Fruit fly (Drosophila melanogaster) whole organism, embryonic: ENCODE measurements around the gene Tango5.

Experiments
- Asciz ChIP-seq: fragments of 200-800 bp; sonication (Bioruptor generic); optimal IDR thresholded peaks from 2 replicates; lab custom pipeline; 2017; ENCODE audit warnings: missing biosample characterization, mild to moderate bottlenecking, missing genetic modification characterization, missing genetic modification reagents
- BEAF-32 ChIP-seq: fragments of 200-800 bp; sonication (Bioruptor generic); optimal IDR thresholded peaks from 3 replicates; lab custom pipeline; 2017; ENCODE audit warnings: missing biosample characterization, missing genetic modification characterization, mild to moderate bottlenecking, moderate library complexity, missing genetic modification reagents
- CG11696 ChIP-seq: fragments of 200-800 bp; sonication (Bioruptor generic); IDR thresholded peaks from 2 replicates; pipeline ENCODE4 v1.3.6; 2022; ENCODE audit warnings: missing biosample characterization, missing genetic modification characterization
- CG12071 ChIP-seq: fragments of 200-800 bp; sonication (Bioruptor generic); optimal IDR thresholded peaks from 3 replicates; lab custom pipeline; 2018; ENCODE audit warnings: missing biosample characterization, mild to moderate bottlenecking, missing genetic modification characterization
- CG12155 ChIP-seq: fragments of 200-800 bp; sonication (Bioruptor generic); optimal IDR thresholded peaks from 3 replicates; lab custom pipeline; 2016; ENCODE audit warnings: missing biosample characterization, missing genetic modification characterization
- CG12236 ChIP-seq: fragments of 200-800 bp; sonication (Bioruptor generic); optimal IDR thresholded peaks from 2 replicates; lab custom pipeline; 2016; ENCODE audit warnings: missing biosample characterization, missing genetic modification characterization
- CG14050 ChIP-seq: fragments of 200-800 bp; sonication (Bioruptor generic); IDR thresholded peaks from 3 replicates; pipeline ENCODE4 v1.3.6; 2022; ENCODE audit warnings: missing biosample characterization, missing genetic modification characterization
- CG14441 ChIP-seq: fragments of 200-800 bp; sonication (Bioruptor generic); IDR thresholded peaks from 2 replicates; pipeline ENCODE4 v1.3.6; 2022; ENCODE audit warnings: missing biosample characterization, missing genetic modification characterization
- CG14965 ChIP-seq: fragments of 200-800 bp; sonication (Bioruptor generic); optimal IDR thresholded peaks from 2 replicates; lab custom pipeline; 2016; ENCODE audit warnings: missing biosample characterization, missing genetic modification characterization, borderline replicate concordance
- CG15073 ChIP-seq: fragments of 200-800 bp; sonication (Bioruptor generic); optimal IDR thresholded peaks from 2 replicates; lab custom pipeline; 2016; ENCODE audit warnings: missing biosample characterization, missing genetic modification characterization
- CG15696 ChIP-seq: fragments of 200-800 bp; sonication (Bioruptor generic); optimal IDR thresholded peaks from 2 replicates; lab custom pipeline; 2019; ENCODE audit warnings: missing biosample characterization, mild to moderate bottlenecking, missing genetic modification characterization, moderate library complexity
- CG17359 ChIP-seq: fragments of 200-800 bp; sonication (Bioruptor generic); optimal IDR thresholded peaks from 3 replicates; lab custom pipeline; 2018; ENCODE audit warnings: missing biosample characterization, mild to moderate bottlenecking, missing genetic modification characterization, moderate library complexity
- CG17361 ChIP-seq: fragments of 200-800 bp; sonication (Bioruptor generic); IDR thresholded peaks from 3 replicates; pipeline ENCODE4 v1.3.6; 2022; ENCODE audit warnings: missing biosample characterization, missing genetic modification characterization
- CG17912 ChIP-seq: fragments of 200-800 bp; sonication (Bioruptor generic); optimal IDR thresholded peaks from 2 replicates; lab custom pipeline; 2018; ENCODE audit warnings: missing biosample characterization, mild to moderate bottlenecking, missing genetic modification characterization
- CG18599 ChIP-seq: fragments of 200-800 bp; sonication (Bioruptor generic); optimal IDR thresholded peaks from 3 replicates; lab custom pipeline; 2017; ENCODE audit warnings: missing biosample characterization, missing genetic modification characterization, mild to moderate bottlenecking, moderate library complexity, missing genetic modification reagents
- CG30020 ChIP-seq: fragments of 200-800 bp; optimal IDR thresholded peaks from 2 replicates; lab custom pipeline; 2019; ENCODE audit warnings: missing biosample characterization, mild to moderate bottlenecking, missing genetic modification characterization, moderate library complexity
- CG32772 ChIP-seq: fragments of 200-800 bp; sonication (Bioruptor generic); IDR thresholded peaks from 2 replicates; pipeline ENCODE4 v1.3.6; 2022; ENCODE audit warnings: missing biosample characterization, missing genetic modification characterization
- CG3995 ChIP-seq: fragments of 200-800 bp; sonication (Bioruptor generic); optimal IDR thresholded peaks from 3 replicates; lab custom pipeline; 2016; ENCODE audit warnings: missing biosample characterization, missing genetic modification characterization
- CG4360 ChIP-seq: fragments of 200-800 bp; sonication (Bioruptor generic); IDR thresholded peaks from 2 replicates; pipeline ENCODE4 v1.3.6; 2022; ENCODE audit warnings: missing biosample characterization, missing genetic modification characterization
- CG4617 ChIP-seq: fragments of 200-800 bp; sonication (Bioruptor generic); optimal IDR thresholded peaks from 3 replicates; lab custom pipeline; 2016; ENCODE audit warnings: missing biosample characterization, missing genetic modification characterization, borderline replicate concordance
- CG9437 ChIP-seq: fragments of 200-800 bp; sonication (Bioruptor generic); optimal IDR thresholded peaks from 2 replicates; lab custom pipeline; 2018; ENCODE audit warnings: missing biosample characterization, mild to moderate bottlenecking, missing genetic modification characterization
- CG9817 ChIP-seq: fragments of 200-800 bp; sonication (Bioruptor generic); optimal IDR thresholded peaks from 2 replicates; lab custom pipeline; 2018; ENCODE audit warnings: missing biosample characterization, mild to moderate bottlenecking, missing genetic modification characterization, moderate library complexity
- CG9876 ChIP-seq: fragments of 200-800 bp; sonication (Bioruptor generic); optimal IDR thresholded peaks from 2 replicates; lab custom pipeline; 2016; ENCODE audit warnings: missing biosample characterization, missing genetic modification characterization
- Doc3 ChIP-seq: fragments of 200-800 bp; sonication (Bioruptor generic); IDR thresholded peaks from 3 replicates; pipeline ENCODE4 v1.3.6; 2022; ENCODE audit warnings: missing biosample characterization, missing genetic modification characterization; ENCODE audit not compliant: partially characterized antibody
- Drgx ChIP-seq: fragments of 200-800 bp; sonication (Bioruptor generic); IDR thresholded peaks from 2 replicates; pipeline ENCODE4 v1.3.6; 2022; ENCODE audit warnings: missing biosample characterization, missing genetic modification characterization
- HLHmδ ChIP-seq: fragments of 200-800 bp; sonication (Bioruptor generic); optimal IDR thresholded peaks from 2 replicates; lab custom pipeline; 2018; ENCODE audit warnings: missing biosample characterization, mild to moderate bottlenecking, missing genetic modification characterization, moderate library complexity
- Hmx ChIP-seq: fragments of 200-800 bp; sonication (Bioruptor generic); optimal IDR thresholded peaks from 2 replicates; lab custom pipeline; 2016; ENCODE audit warnings: missing biosample characterization, missing genetic modification characterization
- Hr78 ChIP-seq, 2 experiments: fragments of 200-800 bp in 1 of 2; fragments of >200 bp in 1 of 2; sonication (Bioruptor generic) in 1 of 2; optimal IDR thresholded peaks; 2 replicates each; lab custom pipeline; 2017 to 2019; ENCODE audit warnings: missing biosample characterization in 2 of 2, missing genetic modification characterization in 2 of 2, mild to moderate bottlenecking in 1 of 2, moderate library complexity in 1 of 2
- Jarid2 ChIP-seq: fragments of 200-800 bp; sonication (Bioruptor generic); optimal IDR thresholded peaks from 3 replicates; lab custom pipeline; 2017; ENCODE audit warnings: mild to moderate bottlenecking, missing biosample characterization, missing genetic modification reagents, missing genetic modification characterization
- Meics ChIP-seq: fragments of 200-800 bp; sonication (Bioruptor generic); optimal IDR thresholded peaks from 2 replicates; lab custom pipeline; 2017; ENCODE audit warnings: missing biosample characterization, mild to moderate bottlenecking, missing genetic modification characterization
- PHDP ChIP-seq: fragments of 200-800 bp; sonication (Bioruptor generic); optimal IDR thresholded peaks from 3 replicates; lab custom pipeline; 2018; ENCODE audit warnings: missing biosample characterization, mild to moderate bottlenecking, missing genetic modification characterization, moderate library complexity
- Pdp1 ChIP-seq, 2 experiments: fragments of 200-800 bp; sonication (Bioruptor generic); optimal IDR thresholded peaks; 3 replicates each; lab custom pipeline; 2016; ENCODE audit warnings: missing biosample characterization in 2 of 2, missing genetic modification characterization in 2 of 2, mild to moderate bottlenecking in 1 of 2, moderate library complexity in 1 of 2
- Ptx1 ChIP-seq: fragments of 200-800 bp; sonication (Bioruptor generic); IDR thresholded peaks from 2 replicates; pipeline ENCODE4 v1.3.6; 2022; ENCODE audit warnings: missing biosample characterization, missing genetic modification characterization
- Sry-δ ChIP-seq: fragments of 200-800 bp; sonication (Bioruptor generic); optimal IDR thresholded peaks from 2 replicates; lab custom pipeline; 2016; ENCODE audit warnings: missing biosample characterization, missing genetic modification characterization
- Ssrp ChIP-seq: fragments of 200-800 bp; sonication (Bioruptor generic); optimal IDR thresholded peaks from 2 replicates; lab custom pipeline; 2018; ENCODE audit warnings: missing biosample characterization, mild to moderate bottlenecking, missing genetic modification characterization, moderate library complexity
- Stat92E ChIP-seq, 3 experiments: fragments of >200 bp in 2 of 3; fragments of 200-800 bp in 1 of 3; sonication (Bioruptor generic) in 1 of 3; optimal IDR thresholded peaks; 2 replicates each; lab custom pipeline; 2017 to 2019; ENCODE audit warnings: missing biosample characterization in 3 of 3, missing genetic modification characterization in 3 of 3, mild to moderate bottlenecking in 1 of 3, moderate library complexity in 1 of 3
- ac ChIP-seq: fragments of 200-800 bp; sonication (Bioruptor generic); optimal IDR thresholded peaks from 3 replicates; lab custom pipeline; 2017; ENCODE audit warnings: missing biosample characterization, mild to moderate bottlenecking, missing genetic modification characterization
- ase ChIP-seq: fragments of 200-800 bp; sonication (Bioruptor generic); IDR thresholded peaks from 3 replicates; pipeline ENCODE4 v1.3.6; 2022; ENCODE audit warnings: missing biosample characterization, missing genetic modification characterization
- chinmo ChIP-seq: fragments of 200-800 bp; sonication (Bioruptor generic); IDR thresholded peaks from 4 replicates; pipeline ENCODE4 v1.3.6; 2022; ENCODE audit warnings: missing biosample characterization, missing genetic modification characterization; ENCODE audit not compliant: partially characterized antibody
- corto ChIP-seq: fragments of 200-800 bp; sonication (Bioruptor generic); optimal IDR thresholded peaks from 2 replicates; lab custom pipeline; 2016; ENCODE audit warnings: missing biosample characterization, mild to moderate bottlenecking, missing genetic modification characterization, moderate library complexity
- ewg ChIP-seq: fragments of 200-800 bp; sonication (Bioruptor generic); optimal IDR thresholded peaks from 3 replicates; lab custom pipeline; 2017; ENCODE audit warnings: mild to moderate bottlenecking, missing biosample characterization, missing genetic modification reagents, missing genetic modification characterization
- fd3F ChIP-seq: fragments of 200-800 bp; sonication (Bioruptor generic); optimal IDR thresholded peaks from 2 replicates; lab custom pipeline; 2018; ENCODE audit warnings: missing biosample characterization, mild to moderate bottlenecking, missing genetic modification characterization, moderate library complexity
- fru ChIP-seq: fragments of >200 bp; optimal IDR thresholded peaks from 2 replicates; lab custom pipeline; 2017
- sd ChIP-seq: fragments of 200-800 bp; sonication (Bioruptor generic); optimal IDR thresholded peaks from 3 replicates; lab custom pipeline; 2018; ENCODE audit warnings: missing biosample characterization, mild to moderate bottlenecking, missing genetic modification characterization, moderate library complexity
- sens ChIP-seq: fragments of 200-800 bp; sonication (Bioruptor generic); peaks from one replicate; lab custom pipeline; 2016; ENCODE audit warnings: missing biosample characterization, missing genetic modification characterization
- stc ChIP-seq: fragments of 200-800 bp; sonication (Bioruptor generic); IDR thresholded peaks from 2 replicates; pipeline ENCODE4 v1.3.6; 2022; ENCODE audit warnings: missing biosample characterization, missing genetic modification characterization
- tio ChIP-seq: fragments of 200-800 bp; sonication (Bioruptor generic); optimal IDR thresholded peaks from 2 replicates; lab custom pipeline; 2017; ENCODE audit warnings: missing biosample characterization, missing genetic modification characterization, inconsistent platforms
- twi ChIP-seq: fragments of 200-800 bp; optimal IDR thresholded peaks from 2 replicates; lab custom pipeline; 2019; ENCODE audit warnings: missing biosample characterization, mild to moderate bottlenecking, missing genetic modification characterization, moderate library complexity
- unc-4 ChIP-seq: fragments of 200-800 bp; sonication (Bioruptor generic); IDR thresholded peaks from 2 replicates; pipeline ENCODE4 v1.3.6; 2022; ENCODE audit warnings: missing biosample characterization, missing genetic modification characterization; ENCODE audit not compliant: partially characterized antibody

Gene Tango5

DNA sequence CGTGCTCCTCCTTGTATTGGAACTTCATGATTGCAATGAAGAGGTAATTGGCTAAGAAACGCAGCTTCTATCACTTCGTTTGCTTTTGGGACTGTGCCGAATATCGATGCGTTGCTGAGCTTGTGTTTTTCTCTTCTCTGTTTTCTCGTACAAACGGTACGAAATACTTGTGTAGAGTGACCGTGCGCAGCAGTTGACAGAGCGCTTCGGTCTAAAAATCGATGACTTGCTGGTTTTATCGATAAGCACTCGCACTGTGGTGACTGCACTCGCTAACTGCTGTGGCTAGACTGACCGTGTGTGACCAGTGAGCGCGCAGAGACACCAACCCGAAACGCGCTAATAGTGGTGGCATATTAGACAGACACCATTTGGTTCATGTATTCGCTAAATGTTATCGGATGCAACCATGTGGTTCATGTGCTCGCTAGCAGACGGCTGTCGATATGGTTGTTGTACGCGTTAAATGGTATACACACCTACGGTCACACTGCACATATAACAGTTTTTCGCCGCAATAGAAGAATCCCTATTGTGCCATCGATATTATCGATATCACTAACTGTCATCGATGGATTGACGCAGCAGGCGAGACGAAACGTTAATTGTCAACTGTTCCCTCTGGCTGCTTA lies 3.9 kb upstream of the Tango5 start, which contains the start of the genes Atg8a and BTBD9 (continued):
- TF ChIP-seq CG12155 (GFP tag; lab: Kevin White, UChicago), result peak; percentile 49
- peak; percentile 42 for TF ChIP-seq CG9876 (GFP tag; lab: Kevin White, UChicago)
- TF ChIP-seq ase (GFP tag; lab: Robert Waterston, UW), result no peak
- peak; percentile 87 for TF ChIP-seq BEAF-32 (GFP tag; lab: Kevin White, UChicago)
- no peak for TF ChIP-seq Ssrp
- TF ChIP-seq Drgx (GFP tag; lab: Robert Waterston, UW), result no peak
- no peak for TF ChIP-seq CG14050 (GFP tag; lab: Robert Waterston, UW)
- TF ChIP-seq CG15696 (tag; lab: Kevin White, UChicago), result peak; percentile 7
- peak in 1 of 2 experiments; percentile 74 for TF ChIP-seq Pdp1 (GFP tag; optimal IDR thresholded peaks at IDR 0.05; lab: Kevin White, UChicago)
- 0 out of 3 replicates have a peak, but pooled peaks have one; percentile 17 for TF ChIP-seq CG17361 (GFP tag; lab: Robert Waterston, UW)
- no peak for TF ChIP-seq CG12236
- no peak for TF ChIP-seq CG12071 (GFP tag; lab: Kevin White, UChicago)
- no peak for TF ChIP-seq CG18599 (GFP tag; lab: Kevin White, UChicago)
- no peak for TF ChIP-seq CG17359 (tag; lab: Kevin White, UChicago)
- TF ChIP-seq CG14965, result no peak
- no peak for TF ChIP-seq CG4617 (GFP tag; lab: Kevin White, UChicago)
- no peak for TF ChIP-seq CG32772 (GFP tag; lab: Robert Waterston, UW)
- TF ChIP-seq PHDP (tag; lab: Kevin White, UChicago), result peak; percentile 20
- peak; percentile 42 for TF ChIP-seq Meics
- TF ChIP-seq tio (GFP tag; lab: Kevin White, UChicago), result no peak
- no peak for TF ChIP-seq sd
- TF ChIP-seq Hmx (GFP tag; lab: Kevin White, UChicago), result no peak
- no peak for TF ChIP-seq CG11696 (GFP tag; lab: Robert Waterston, UW)
- TF ChIP-seq Doc3, result peak; percentile 74
- TF ChIP-seq corto (GFP tag; lab: Kevin White, UChicago), result peak; percentile 74
- no peak for TF ChIP-seq fd3F (GFP tag; lab: Kevin White, UChicago)
- no peak for TF ChIP-seq Asciz (GFP tag; lab: Kevin White, UChicago)
- no peak for TF ChIP-seq Hr78 (GFP tag; optimal IDR thresholded peaks at IDR 0.05; lab: Kevin White, UChicago)
- no peak for TF ChIP-seq stc (GFP tag; lab: Robert Waterston, UW)
- no peak for TF ChIP-seq ac (GFP tag; lab: Kevin White, UChicago)
- peak; percentile 30 for TF ChIP-seq CG9817
- peak in 1 of 3 experiments; percentile 68 for TF ChIP-seq Stat92E (GFP tag; optimal IDR thresholded peaks at IDR 0.05; lab: Kevin White, UChicago)
- peak; percentile 31 for TF ChIP-seq Jarid2
- no peak for TF ChIP-seq fru (lab: Kevin White, UChicago)
- peak; percentile 70 for TF ChIP-seq sens (GFP tag; lab: Kevin White, UChicago)
- no peak for TF ChIP-seq CG3995 (GFP tag; lab: Kevin White, UChicago)
- TF ChIP-seq Sry-δ, result peak; percentile 99
- TF ChIP-seq CG14441 (GFP tag; lab: Robert Waterston, UW), result no peak
- TF ChIP-seq twi, result no peak
- no peak for TF ChIP-seq CG17912 (GFP tag; lab: Kevin White, UChicago)
- no peak for TF ChIP-seq CG30020 (tag; lab: Kevin White, UChicago)
- no peak for TF ChIP-seq HLHmδ (GFP tag; lab: Kevin White, UChicago)
- TF ChIP-seq CG9437, result no peak
- TF ChIP-seq Ptx1 (GFP tag; lab: Robert Waterston, UW), result no peak
- peak; percentile 30; the same call in 1 of the 2 replicates for TF ChIP-seq CG4360 (GFP tag; lab: Robert Waterston, UW)
- TF ChIP-seq ewg, result peak; percentile 24
- no peak for TF ChIP-seq CG15073 (GFP tag; lab: Kevin White, UChicago)
- peak; percentile 79; the same call in 1 of the 4 replicates for TF ChIP-seq chinmo (GFP tag; lab: Robert Waterston, UW)
- TF ChIP-seq unc-4 (GFP tag; lab: Robert Waterston, UW), result peak; percentile 84
